Worm (Caenorhabditis elegans): ENCODE measurements around the gene F02D10.2.

- no peak for TF ChIP-seq lsy-2 (tag; optimal IDR thresholded peaks at IDR 0.05)
- no peak for TF ChIP-seq unc-39 (tag; optimal IDR thresholded peaks at IDR 0.05)
- TF ChIP-seq snpc-4 (tag; optimal IDR thresholded peaks at IDR 0.05) = no peak
- TF ChIP-seq zag-1 (tag; optimal IDR thresholded peaks at IDR 0.05) = no peak
- no peak for TF ChIP-seq C34F6.9 (tag; optimal IDR thresholded peaks at IDR 0.05)
- TF ChIP-seq nhr-11 (tag; optimal IDR thresholded peaks at IDR 0.05) = no peak
Measured at ce11 chrX:13456442-13456841, 7.3 kb downstream of the F02D10.2 start, which contains the start of gene flr-1.

Data from whole organism, L2 larva.